Worm (Caenorhabditis elegans): Measurements from ENCODE around the gene glb-31.

- TF ChIP-seq ztf-29 (GFP tag; IDR thresholded peaks at IDR 0.05): no peak
- no peak for TF ChIP-seq ref-1 (GFP tag; conservative IDR thresholded peaks at IDR 0.05)
- TF ChIP-seq med-1 (GFP tag; optimal IDR thresholded peaks at IDR 0.05; ENCODE audit: insufficient read depth): no peak
- no peak for TF ChIP-seq flt-1 (GFP tag; IDR thresholded peaks at IDR 0.05)
- TF ChIP-seq ztf-23 (GFP tag; IDR thresholded peaks at IDR 0.05): no peak
- TF ChIP-seq T22C8.4 (GFP tag; IDR thresholded peaks at IDR 0.05): no peak
- no peak for TF ChIP-seq cog-1 (tag; optimal IDR thresholded peaks at IDR 0.05)
- no peak for TF ChIP-seq tab-1 (GFP tag; IDR thresholded peaks at IDR 0.05)
- TF ChIP-seq klf-2 (GFP tag; conservative IDR thresholded peaks at IDR 0.05): no peak
These were observed 38.6 kb upstream of the glb-31 start for ce11 chrII:1340049-1340448.
